Worm (Caenorhabditis elegans) whole organism, L4 larva: ENCODE measurements around the gene mtm-5.

ENCODE experiments used
- D1046.2 ChIP-seq: fragments of 200-800 bp; sonication (Bioruptor generic); IDR thresholded peaks from 2 replicates; pipeline ENCODE4 v1.3.6; 2022; ENCODE audit warnings: missing genetic modification characterization, missing compliant biosample characterization
- F10B5.3 ChIP-seq: sonication (generic microtip); optimal IDR thresholded peaks from 2 replicates; lab custom pipeline; 2016; ENCODE audit warnings: mild to moderate bottlenecking, missing genetic modification characterization, missing compliant biosample characterization
- F37D6.2 ChIP-seq: sonication (generic microtip); optimal IDR thresholded peaks from 2 replicates; lab custom pipeline; 2016; ENCODE audit warnings: mild to moderate bottlenecking, missing genetic modification characterization, missing compliant biosample characterization
- R02D3.7 ChIP-seq: fragments of 150-350 bp; sonication (generic microtip); optimal IDR thresholded peaks from 3 replicates; lab custom pipeline; 2014; ENCODE audit warnings: missing biosample characterization, missing genetic modification characterization
- T20F7.1 ChIP-seq: fragments of 200-800 bp; sonication (Bioruptor generic); optimal IDR thresholded peaks from 2 replicates; lab custom pipeline; 2018; ENCODE audit warnings: mild to moderate bottlenecking, missing genetic modification characterization, missing compliant biosample characterization
- Y105C5A.15 ChIP-seq: fragments of 200-800 bp; sonication (Bioruptor generic); IDR thresholded peaks from 2 replicates; pipeline ENCODE4 v1.3.6; 2022; ENCODE audit warnings: missing genetic modification characterization, missing compliant biosample characterization
- Y5F2A.4 ChIP-seq: fragments of 200-800 bp; sonication (Bioruptor generic); optimal IDR thresholded peaks from 2 replicates; lab custom pipeline; 2018; ENCODE audit warnings: mild to moderate bottlenecking, missing genetic modification characterization, missing compliant biosample characterization
- Y75B8A.6 ChIP-seq: fragments of 200-800 bp; sonication (Bioruptor generic); IDR thresholded peaks from 2 replicates; pipeline ENCODE4 v1.3.6; 2022; ENCODE audit warnings: missing genetic modification reagents, missing genetic modification characterization, missing compliant biosample characterization
- aha-1 ChIP-seq: fragments of 150-350 bp; peaks from one replicate; lab custom pipeline; 2014; ENCODE audit warnings: missing biosample characterization, missing genetic modification characterization
- aly-2 ChIP-seq: sonication (generic microtip); optimal IDR thresholded peaks from 2 replicates; lab custom pipeline; 2018; ENCODE audit warnings: missing biosample characterization, missing genetic modification characterization
- arid-1 ChIP-seq: fragments of 200-800 bp; sonication (Bioruptor generic); conservative IDR thresholded peaks from 2 replicates; pipeline ENCODE4 v1.3.6; 2022; ENCODE audit warnings: missing genetic modification reagents, missing genetic modification characterization, missing compliant biosample characterization
- ceh-28 ChIP-seq: fragments of 150-350 bp; optimal IDR thresholded peaks from 2 replicates; lab custom pipeline; 2014; ENCODE audit warnings: missing biosample characterization, missing genetic modification reagents, missing genetic modification characterization
- ceh-62 ChIP-seq: sonication (generic microtip); optimal IDR thresholded peaks from 2 replicates; lab custom pipeline; 2017; ENCODE audit warnings: missing biosample characterization, missing genetic modification characterization
- ceh-82 ChIP-seq: sonication (generic microtip); optimal IDR thresholded peaks from 2 replicates; lab custom pipeline; 2017; ENCODE audit warnings: missing biosample characterization, missing genetic modification characterization
- ces-1 ChIP-seq: fragments of 150-350 bp; sonication (generic microtip); optimal IDR thresholded peaks from 4 replicates; lab custom pipeline; 2014; ENCODE audit warnings: missing biosample characterization, missing genetic modification reagents, missing genetic modification characterization
- ctbp-1 ChIP-seq: fragments of 200-800 bp; sonication (Bioruptor generic); IDR thresholded peaks from 2 replicates; pipeline ENCODE4 v1.3.6; 2022; ENCODE audit warnings: missing genetic modification reagents, missing genetic modification characterization, missing compliant biosample characterization
- daf-16 ChIP-seq, 3 experiments: sonication (generic microtip); optimal IDR thresholded peaks; 2 replicates each; lab custom pipeline; 2016 to 2017; ENCODE audit warnings: missing genetic modification characterization in 3 of 3, missing genetic modification reagents in 3 of 3, mild to moderate bottlenecking in 2 of 3, missing compliant biosample characterization in 2 of 3, missing biosample characterization in 1 of 3, moderate library complexity in 1 of 3
- daf-8 ChIP-seq: fragments of 200-800 bp; sonication (Bioruptor generic); IDR thresholded peaks from 2 replicates; pipeline ENCODE4 v1.3.6; 2022; ENCODE audit warnings: missing genetic modification characterization, missing compliant biosample characterization
- dmd-8 ChIP-seq: fragments of 200-800 bp; sonication (Bioruptor generic); IDR thresholded peaks from 2 replicates; pipeline ENCODE4 v1.3.6; 2022; ENCODE audit warnings: missing genetic modification characterization, missing compliant biosample characterization
- dmd-9 ChIP-seq: fragments of 200-800 bp; sonication (Bioruptor generic); IDR thresholded peaks from 2 replicates; pipeline ENCODE4 v1.3.6; 2022; ENCODE audit warnings: missing genetic modification reagents, missing genetic modification characterization, missing compliant biosample characterization
- egl-43 ChIP-seq: fragments of 200-800 bp; sonication (Bioruptor generic); IDR thresholded peaks from 2 replicates; pipeline ENCODE4 v1.3.6; 2022; ENCODE audit warnings: missing genetic modification reagents, missing genetic modification characterization, missing compliant biosample characterization
- lim-7 ChIP-seq: fragments of 200-800 bp; sonication (Bioruptor generic); IDR thresholded peaks from 2 replicates; pipeline ENCODE4 v1.3.6; 2022; ENCODE audit warnings: missing genetic modification characterization, missing compliant biosample characterization
- lin-1 ChIP-seq: fragments of 200-800 bp; sonication (Bioruptor generic); IDR thresholded peaks from 2 replicates; pipeline ENCODE4 v1.3.6; 2022; ENCODE audit warnings: missing genetic modification reagents, missing genetic modification characterization, missing compliant biosample characterization
- lin-13 ChIP-seq: fragments of 150-350 bp; optimal IDR thresholded peaks from 2 replicates; lab custom pipeline; 2014; ENCODE audit warnings: missing biosample characterization, missing genetic modification reagents, missing genetic modification characterization
- lin-38 ChIP-seq: fragments of 200-800 bp; sonication (Bioruptor generic); IDR thresholded peaks from 2 replicates; pipeline ENCODE4 v1.3.6; 2022; ENCODE audit warnings: missing genetic modification reagents, missing genetic modification characterization, missing compliant biosample characterization
- madf-9 ChIP-seq: fragments of 200-800 bp; sonication (Bioruptor generic); conservative IDR thresholded peaks from 2 replicates; pipeline ENCODE4 v1.3.6; 2022; ENCODE audit warnings: missing genetic modification reagents, missing genetic modification characterization, missing compliant biosample characterization
- mdl-1 ChIP-seq, 2 experiments: fragments of 150-350 bp in 1 of 2; sonication (generic microtip) in 1 of 2; optimal IDR thresholded peaks; 2 replicates each; lab custom pipeline; 2014 to 2017; ENCODE audit warnings: missing biosample characterization in 2 of 2, missing genetic modification characterization in 2 of 2
- mdt-29 ChIP-seq: fragments of 200-800 bp; sonication (Bioruptor generic); IDR thresholded peaks from 2 replicates; pipeline ENCODE4 v1.3.6; 2022; ENCODE audit warnings: missing genetic modification reagents, missing genetic modification characterization, missing compliant biosample characterization
- mep-1 ChIP-seq: fragments of 150-350 bp; sonication (generic microtip); optimal IDR thresholded peaks from 3 replicates; lab custom pipeline; 2014; ENCODE audit warnings: missing biosample characterization, missing genetic modification characterization
- nhr-237 ChIP-seq: sonication (generic microtip); optimal IDR thresholded peaks from 2 replicates; lab custom pipeline; 2017; ENCODE audit warnings: missing biosample characterization, missing genetic modification characterization
- nhr-28 ChIP-seq: fragments of 150-350 bp; optimal IDR thresholded peaks from 2 replicates; lab custom pipeline; 2014; ENCODE audit warnings: missing biosample characterization, missing genetic modification characterization
- nhr-42 ChIP-seq: fragments of 200-800 bp; sonication (Bioruptor generic); IDR thresholded peaks from 2 replicates; pipeline ENCODE4 v1.3.6; 2022; ENCODE audit warnings: missing genetic modification characterization, missing compliant biosample characterization
- nhr-76 ChIP-seq: fragments of 150-350 bp; optimal IDR thresholded peaks from 2 replicates; lab custom pipeline; 2014; ENCODE audit warnings: missing biosample characterization, missing genetic modification characterization
- php-3 ChIP-seq: fragments of 200-800 bp; sonication (Bioruptor generic); IDR thresholded peaks from 2 replicates; pipeline ENCODE4 v1.3.6; 2022; ENCODE audit warnings: missing genetic modification reagents, missing genetic modification characterization, missing compliant biosample characterization
- rbr-2 ChIP-seq: sonication (generic microtip); optimal IDR thresholded peaks from 2 replicates; lab custom pipeline; 2016; ENCODE audit warnings: missing genotype, missing genetic modification characterization, missing compliant biosample characterization
- sdz-12 ChIP-seq: fragments of 200-800 bp; sonication (Bioruptor generic); optimal IDR thresholded peaks from 2 replicates; lab custom pipeline; 2018; ENCODE audit warnings: mild to moderate bottlenecking, missing genetic modification characterization, missing compliant biosample characterization
- set-16 ChIP-seq: fragments of 200-800 bp; sonication (Bioruptor generic); IDR thresholded peaks from 2 replicates; pipeline ENCODE4 v1.3.6; 2022; ENCODE audit warnings: missing genetic modification reagents, missing genetic modification characterization, missing compliant biosample characterization
- skn-1 ChIP-seq: fragments of 150-350 bp; optimal IDR thresholded peaks from 2 replicates; lab custom pipeline; 2014; ENCODE audit warnings: missing biosample characterization, missing genetic modification characterization
- snpc-1.2 ChIP-seq: fragments of 200-800 bp; sonication (Bioruptor generic); IDR thresholded peaks from 2 replicates; pipeline ENCODE4 v1.3.6; 2022; ENCODE audit warnings: missing genetic modification reagents, missing genetic modification characterization, missing compliant biosample characterization
- snpc-4 ChIP-seq: fragments of 150-350 bp; optimal IDR thresholded peaks from 2 replicates; lab custom pipeline; 2014; ENCODE audit warnings: missing biosample characterization, missing genetic modification characterization
- tra-1 ChIP-seq: fragments of 200-800 bp; sonication (Bioruptor generic); IDR thresholded peaks from 2 replicates; pipeline ENCODE4 v1.3.6; 2022; ENCODE audit warnings: missing genetic modification reagents, missing genetic modification characterization, missing compliant biosample characterization
- unc-130 ChIP-seq: sonication (generic microtip); optimal IDR thresholded peaks from 2 replicates; lab custom pipeline; 2016; ENCODE audit warnings: missing genetic modification reagents, missing genetic modification characterization, missing compliant biosample characterization
- unc-62 ChIP-seq, 3 experiments: fragments of 150-350 bp in 1 of 3; sonication (generic microtip); optimal IDR thresholded peaks in 2 of 3; peaks in 1 of 3; 1 replicate in 1 of 3; 2 replicates in 2 of 3; lab custom pipeline; 2014 to 2017; ENCODE audit warnings: missing biosample characterization in 3 of 3, missing genetic modification characterization in 3 of 3, missing genetic modification reagents in 3 of 3, missing genotype in 1 of 3
- zag-1 ChIP-seq: fragments of 150-350 bp; optimal IDR thresholded peaks from 2 replicates; lab custom pipeline; 2014; ENCODE audit warnings: missing biosample characterization, missing genetic modification characterization
- zfp-2 ChIP-seq: sonication (generic microtip); optimal IDR thresholded peaks from 2 replicates; lab custom pipeline; 2016; ENCODE audit warnings: mild to moderate bottlenecking, missing genetic modification characterization, missing compliant biosample characterization
- zfp-3 ChIP-seq: fragments of 200-800 bp; sonication (Bioruptor generic); conservative IDR thresholded peaks from 2 replicates; pipeline ENCODE4 v1.3.6; 2022; ENCODE audit warnings: missing genetic modification reagents, missing genetic modification characterization, missing compliant biosample characterization

The mtm-5 gene

DNA sequence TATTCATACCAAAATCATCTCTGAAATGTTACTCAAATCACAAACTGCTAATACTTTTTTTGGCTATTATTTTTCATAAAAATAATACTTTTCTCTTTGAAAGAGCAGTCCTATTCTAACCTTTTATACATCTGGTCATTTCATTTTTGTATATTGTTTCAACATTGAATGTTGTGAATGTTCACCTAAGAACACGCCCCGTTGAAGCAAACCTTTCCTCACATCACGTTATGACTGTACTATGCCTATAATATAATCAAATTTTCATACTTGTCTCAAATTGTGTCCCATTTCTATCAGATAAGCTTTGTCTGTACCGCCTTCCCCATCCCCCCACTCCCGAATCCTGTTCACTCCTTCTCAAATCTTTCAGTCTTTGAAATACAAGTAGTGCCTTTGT, 24.9 kb downstream of the mtm-5 start:
- no peak for TF ChIP-seq Y5F2A.4 (GFP tag; lab: Kevin White, UChicago)
- TF ChIP-seq aha-1 (tag; lab: Kevin White, UChicago): peak; percentile 95
- TF ChIP-seq daf-16 (GFP tag; optimal IDR thresholded peaks at IDR 0.05; lab: Kevin White, UChicago): no peak
- TF ChIP-seq daf-16 (tag; optimal IDR thresholded peaks at IDR 0.05; lab: Kevin White, UChicago): no peak
- TF ChIP-seq dmd-9: no peak

DNA sequence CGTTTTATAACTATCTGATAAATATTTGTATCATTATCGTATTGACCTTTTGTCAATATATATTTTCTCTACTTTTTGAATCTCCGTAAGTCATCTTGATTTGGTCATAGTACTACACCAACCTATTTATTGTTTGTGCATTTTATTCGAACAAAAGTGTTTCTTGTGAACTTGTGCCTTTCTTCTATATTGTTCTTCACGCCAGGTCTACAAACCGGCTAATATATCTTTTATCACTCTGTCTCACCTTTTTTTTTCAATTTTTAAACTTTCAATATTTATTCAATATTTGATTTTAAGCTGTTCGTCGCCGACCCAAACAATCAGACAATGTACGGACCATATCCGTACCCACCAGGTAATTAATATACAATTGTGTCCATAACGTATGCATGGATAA, 27.1 kb downstream of the mtm-5 start, which contains the start of gene hrpa-2:
TSS of gene hrpa-2 (plus strand) at position 301 of the 400 bp plus-strand sequence.
- TF ChIP-seq php-3 (GFP tag; lab: Robert Waterston, UW) (no peak), skn-1 (no peak), Y75B8A.6 (GFP tag; lab: Robert Waterston, UW) (no peak), lim-7 (no peak), ces-1 (GFP tag; lab: Kevin White, UChicago) (no peak), mdl-1 (tag; optimal IDR thresholded peaks at IDR 0.05; lab: Kevin White, UChicago) (no peak)

DNA sequence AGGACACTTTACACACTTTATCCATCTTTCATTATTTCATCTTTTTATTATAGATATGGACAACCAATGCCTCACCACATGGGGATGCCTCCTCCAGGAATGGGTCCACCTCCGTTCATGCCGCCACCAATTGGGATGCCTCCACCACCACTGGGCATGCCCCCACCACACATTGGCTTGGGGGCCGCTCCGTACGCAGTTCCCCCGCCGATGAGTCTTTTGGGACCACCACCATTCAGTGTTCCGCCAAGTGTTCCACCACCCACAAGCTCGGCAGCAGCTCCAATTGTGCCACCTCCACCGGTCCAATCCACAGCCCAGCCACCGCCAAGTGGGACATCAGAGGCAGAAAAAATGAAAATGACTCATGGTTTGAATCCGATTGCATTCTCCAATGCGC, 28.4 kb downstream of the mtm-5 start:
- TF ChIP-seq set-16 (GFP tag; lab: Robert Waterston, UW) (peak; percentile 90), F37D6.2 (tag; lab: Kevin White, UChicago) (no peak), unc-62 (GFP tag; optimal IDR thresholded peaks at IDR 0.05 in 1 of 2; lab: Kevin White, UChicago) (peak in 1 of 2 experiments; percentile 80), unc-62 (tag; optimal IDR thresholded peaks at IDR 0.05; lab: Kevin White, UChicago) (no peak), Y5F2A.4 (GFP tag; lab: Kevin White, UChicago) (no peak), arid-1 (no peak), snpc-1.2 (GFP tag; lab: Robert Waterston, UW) (0 out of 2 replicates have a peak, but pooled peaks have one; percentile 15), D1046.2 (GFP tag; lab: Robert Waterston, UW) (0 out of 2 replicates have a peak, but pooled peaks have one; percentile 22), lin-1 (GFP tag; lab: Robert Waterston, UW) (no peak), zag-1 (tag; lab: Kevin White, UChicago) (no peak), egl-43 (0 out of 2 replicates have a peak, but pooled peaks have one; percentile 18), rbr-2 (tag; lab: Kevin White, UChicago) (no peak), zfp-3 (GFP tag; lab: Robert Waterston, UW) (no peak)

DNA sequence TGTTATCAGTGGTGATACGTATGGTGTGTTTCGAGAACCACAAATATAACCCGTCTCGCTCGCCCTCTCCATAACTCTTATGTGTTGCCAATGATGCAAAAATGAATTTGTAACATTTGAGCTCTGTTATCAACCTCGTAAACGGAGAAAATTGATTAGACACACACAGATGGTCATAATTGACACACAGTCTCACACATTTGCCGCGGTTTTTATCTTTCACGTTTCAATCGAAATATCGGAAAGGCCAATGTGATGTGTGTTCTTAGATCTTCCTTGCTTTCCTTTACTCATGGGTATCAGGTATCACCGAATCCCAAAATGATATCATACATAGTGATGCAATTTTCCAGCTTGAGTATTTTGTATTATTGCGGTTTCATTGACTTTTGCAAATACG, 29.6 kb downstream of the mtm-5 start:
- TF ChIP-seq lin-38 (GFP tag; lab: Robert Waterston, UW) (no peak), Y75B8A.6 (GFP tag; lab: Robert Waterston, UW) (no peak), nhr-76 (tag; lab: Kevin White, UChicago) (no peak), ctbp-1 (GFP tag; lab: Robert Waterston, UW) (no peak), nhr-237 (tag; lab: Kevin White, UChicago) (no peak), ceh-28 (tag; lab: Kevin White, UChicago) (no peak), dmd-8 (GFP tag; lab: Robert Waterston, UW) (no peak), F10B5.3 (tag; lab: Kevin White, UChicago) (no peak), madf-9 (no peak), ceh-82 (tag; lab: Kevin White, UChicago) (no peak), aly-2 (tag; lab: Kevin White, UChicago) (no peak), tra-1 (GFP tag; lab: Robert Waterston, UW) (peak; percentile 66), lim-7 (no peak), lin-13 (GFP tag; lab: Kevin White, UChicago) (peak; percentile 55), nhr-42 (GFP tag; lab: Robert Waterston, UW) (no peak), snpc-4 (tag; lab: Kevin White, UChicago) (no peak), egl-43 (no peak), nhr-28 (tag; lab: Kevin White, UChicago) (peak; percentile 97), mdl-1 (tag; optimal IDR thresholded peaks at IDR 0.05; lab: Kevin White, UChicago) (peak in 1 of 2 experiments; percentile 41), T20F7.1 (GFP tag; lab: Kevin White, UChicago) (peak; percentile 42), R02D3.7 (no peak), mdt-29 (GFP tag; lab: Robert Waterston, UW) (no peak), daf-8 (GFP tag; lab: Robert Waterston, UW) (no peak), zfp-2 (tag; lab: Kevin White, UChicago) (no peak), unc-130 (GFP tag; lab: Kevin White, UChicago) (no peak), Y105C5A.15 (no peak), mep-1 (tag; lab: Kevin White, UChicago) (peak; percentile 46), ceh-62 (no peak), sdz-12 (GFP tag; lab: Kevin White, UChicago) (no peak)
